Fruit fly (Drosophila melanogaster): ENCODE measurements around the gene Col4a1.

dm6 chr2L:5070797-5071579, 41.6 kb downstream of the Col4a1 start, which contains the start of gene RpL37A:
- TF ChIP-seq psq (optimal IDR thresholded peaks at IDR 0.05) (no peak), h (optimal IDR thresholded peaks at IDR 0.05) (no peak), Myc (optimal IDR thresholded peaks at IDR 0.05) (no peak)

All from Kc167 (cell line).